Worm (Caenorhabditis elegans): ENCODE measurements around the gene pgl-3.

- TF ChIP-seq nhr-12 (tag; optimal IDR thresholded peaks at IDR 0.05) (no peak), nhr-77 (tag; optimal IDR thresholded peaks at IDR 0.05) (no peak), lin-39 (tag; optimal IDR thresholded peaks at IDR 0.05) (no peak), elt-3 (tag; optimal IDR thresholded peaks at IDR 0.05) (no peak), egl-27 (tag; optimal IDR thresholded peaks at IDR 0.05) (no peak), nhr-23 (tag; optimal IDR thresholded peaks at IDR 0.05) (no peak), unc-39 (tag; optimal IDR thresholded peaks at IDR 0.05) (no peak), aly-2 (tag; optimal IDR thresholded peaks at IDR 0.05) (no peak), crh-2 (tag; optimal IDR thresholded peaks at IDR 0.05) (no peak)
Observed at ce11 chrV:4742190-4742589, 13.6 kb upstream of the pgl-3 start, which contains the start of gene ugt-61.
